Fruit fly (Drosophila melanogaster) S2 (cell line): ENCODE data around the gene CG13000.

Experiments used
- CG8478 ChIP-seq: fragments of >200 bp; optimal IDR thresholded peaks from 2 replicates; lab custom pipeline; 2018
- CTCF ChIP-seq, 2 experiments: fragments of >200 bp; optimal IDR thresholded peaks; 2 replicates each; lab custom pipeline; 2018

DNA sequence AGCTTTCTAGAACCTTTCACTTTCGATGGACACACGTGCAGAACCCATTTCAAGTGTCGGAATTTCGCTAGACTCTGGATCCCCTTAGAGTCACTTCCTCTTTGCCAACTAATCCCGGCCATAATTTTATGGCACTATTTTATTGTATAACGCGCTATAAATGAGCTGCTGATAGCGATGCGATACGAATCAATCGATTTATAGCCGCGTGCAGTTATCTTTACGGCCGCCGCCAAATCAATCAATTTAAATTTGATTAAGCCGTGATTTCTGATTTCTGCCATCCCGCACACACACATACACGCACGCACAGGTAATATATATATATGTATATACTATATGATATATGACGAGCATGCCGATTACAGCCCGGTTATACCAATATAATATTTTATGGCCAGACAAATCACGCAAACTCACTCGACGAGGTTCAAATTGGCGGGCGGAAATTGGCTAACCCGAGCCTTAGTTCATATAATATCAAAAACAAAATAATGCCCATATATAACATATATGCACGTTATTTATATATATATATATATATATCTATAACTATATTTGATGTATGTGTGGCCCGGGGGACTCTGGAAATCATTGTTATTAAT is 27.5 kb downstream of the CG13000 start:
- TF ChIP-seq CTCF (optimal IDR thresholded peaks at IDR 0.05; lab: Kevin White, UChicago) (no peak), CG8478 (lab: Kevin White, UChicago) (no peak)
